Worm (Caenorhabditis elegans) whole organism, late embryonic: ENCODE results near the gene sek-1.

ENCODE experiments used
- C08G9.2 ChIP-seq: sonication (generic microtip); optimal IDR thresholded peaks from 2 replicates; lab custom pipeline; 2016; ENCODE audit warnings: mild to moderate bottlenecking, missing genetic modification characterization, moderate library complexity, missing compliant biosample characterization
- K02D7.2 ChIP-seq: sonication (generic microtip); optimal IDR thresholded peaks from 2 replicates; lab custom pipeline; 2017; ENCODE audit warnings: mild to moderate bottlenecking, missing genetic modification characterization, missing compliant biosample characterization
- K09A11.1 ChIP-seq: sonication (generic microtip); optimal IDR thresholded peaks from 2 replicates; lab custom pipeline; 2017; ENCODE audit warnings: antibody characterized with exemption, mild to moderate bottlenecking, missing genetic modification characterization, missing compliant biosample characterization; ENCODE audit not compliant: insufficient read depth
- T23F11.4 ChIP-seq: fragments of 200-800 bp; sonication (Bioruptor generic); optimal IDR thresholded peaks from 2 replicates; lab custom pipeline; 2018; ENCODE audit warnings: mild to moderate bottlenecking, missing genetic modification characterization, missing compliant biosample characterization
- Y22D7AL.16 ChIP-seq: sonication (generic microtip); optimal IDR thresholded peaks from 2 replicates; lab custom pipeline; 2016; ENCODE audit warnings: missing genetic modification characterization, missing compliant biosample characterization
- ahr-1 ChIP-seq: sonication (generic microtip); optimal IDR thresholded peaks from 2 replicates; lab custom pipeline; 2016; ENCODE audit warnings: missing genetic modification characterization, missing compliant biosample characterization
- ceh-18 ChIP-seq: sonication (generic microtip); optimal IDR thresholded peaks from 2 replicates; lab custom pipeline; 2016; ENCODE audit warnings: missing genetic modification characterization, missing compliant biosample characterization
- ceh-19 ChIP-seq: fragments of 200-800 bp; sonication (Bioruptor generic); optimal IDR thresholded peaks from 2 replicates; lab custom pipeline; 2018; ENCODE audit warnings: mild to moderate bottlenecking, missing genetic modification characterization, missing compliant biosample characterization
- ceh-2 ChIP-seq: sonication (generic microtip); optimal IDR thresholded peaks from 2 replicates; lab custom pipeline; 2016; ENCODE audit warnings: missing genotype, missing genetic modification characterization, missing compliant biosample characterization
- ceh-30 ChIP-seq: fragments of 150-350 bp; optimal IDR thresholded peaks from 2 replicates; lab custom pipeline; 2014; ENCODE audit warnings: missing biosample characterization, missing genetic modification characterization
- ceh-31 ChIP-seq: sonication (generic microtip); optimal IDR thresholded peaks from 2 replicates; lab custom pipeline; 2016; ENCODE audit warnings: missing genetic modification characterization, missing compliant biosample characterization
- ceh-34 ChIP-seq: sonication (generic microtip); optimal IDR thresholded peaks from 2 replicates; lab custom pipeline; 2016; ENCODE audit warnings: mild to moderate bottlenecking, missing genetic modification characterization, missing compliant biosample characterization
- ceh-9 ChIP-seq: sonication (generic microtip); optimal IDR thresholded peaks from 2 replicates; lab custom pipeline; 2016; ENCODE audit warnings: mild to moderate bottlenecking, missing genetic modification characterization, inconsistent platforms, missing compliant biosample characterization
- dmd-4 ChIP-seq: sonication (generic microtip); optimal IDR thresholded peaks from 2 replicates; lab custom pipeline; 2016; ENCODE audit warnings: borderline replicate concordance, missing genetic modification characterization, missing compliant biosample characterization
- elt-2 ChIP-seq: sonication (generic microtip); optimal IDR thresholded peaks from 2 replicates; lab custom pipeline; 2016; ENCODE audit warnings: missing genetic modification reagents, missing genetic modification characterization, missing compliant biosample characterization
- elt-4 ChIP-seq: sonication (generic microtip); optimal IDR thresholded peaks from 2 replicates; lab custom pipeline; 2016; ENCODE audit warnings: missing genetic modification characterization, missing compliant biosample characterization
- ets-4 ChIP-seq: sonication (generic microtip); optimal IDR thresholded peaks from 2 replicates; lab custom pipeline; 2016; ENCODE audit warnings: missing genetic modification characterization, missing compliant biosample characterization
- eyg-1 ChIP-seq: sonication (generic microtip); optimal IDR thresholded peaks from 2 replicates; lab custom pipeline; 2016; ENCODE audit warnings: missing genotype, missing genetic modification characterization, missing compliant biosample characterization
- fax-1 ChIP-seq: sonication (generic microtip); optimal IDR thresholded peaks from 2 replicates; lab custom pipeline; 2016; ENCODE audit warnings: missing genotype, missing genetic modification characterization, missing compliant biosample characterization
- fkh-6 ChIP-seq: sonication (generic microtip); optimal IDR thresholded peaks from 2 replicates; lab custom pipeline; 2016; ENCODE audit warnings: missing genetic modification characterization, missing compliant biosample characterization
- gmeb-2 ChIP-seq: sonication (generic microtip); optimal IDR thresholded peaks from 2 replicates; lab custom pipeline; 2016; ENCODE audit warnings: missing genetic modification characterization, inconsistent platforms, missing compliant biosample characterization
- hlh-13 ChIP-seq: fragments of 200-800 bp; sonication (Bioruptor generic); optimal IDR thresholded peaks from 2 replicates; lab custom pipeline; 2018; ENCODE audit warnings: mild to moderate bottlenecking, missing genetic modification characterization, missing compliant biosample characterization
- hlh-30 ChIP-seq: sonication (generic microtip); optimal IDR thresholded peaks from 2 replicates; lab custom pipeline; 2017; ENCODE audit warnings: antibody characterized with exemption, missing genetic modification characterization, missing compliant biosample characterization; ENCODE audit not compliant: insufficient read depth
- hlh-6 ChIP-seq: sonication (generic microtip); optimal IDR thresholded peaks from 2 replicates; lab custom pipeline; 2016; ENCODE audit warnings: missing genotype, missing genetic modification characterization, missing compliant biosample characterization
- hlh-8 ChIP-seq: sonication (generic microtip); optimal IDR thresholded peaks from 2 replicates; lab custom pipeline; 2016; ENCODE audit warnings: missing genotype, missing genetic modification characterization, missing compliant biosample characterization
- madf-2 ChIP-seq: sonication (generic microtip); optimal IDR thresholded peaks from 2 replicates; lab custom pipeline; 2017; ENCODE audit warnings: missing genetic modification characterization, missing compliant biosample characterization
- nfya-1 ChIP-seq: sonication (generic microtip); optimal IDR thresholded peaks from 2 replicates; lab custom pipeline; 2017; ENCODE audit warnings: missing genetic modification characterization, mild to moderate bottlenecking, missing compliant biosample characterization, antibody characterized with exemption, moderate library complexity
- nhr-11 ChIP-seq: fragments of 150-350 bp; optimal IDR thresholded peaks from 2 replicates; lab custom pipeline; 2014; ENCODE audit warnings: missing biosample characterization, missing genetic modification characterization
- nhr-232 ChIP-seq: sonication (generic microtip); optimal IDR thresholded peaks from 2 replicates; lab custom pipeline; 2016; ENCODE audit warnings: missing genetic modification characterization, missing compliant biosample characterization
- npax-4 ChIP-seq: sonication (generic microtip); optimal IDR thresholded peaks from 2 replicates; lab custom pipeline; 2016; ENCODE audit warnings: missing genetic modification characterization, missing compliant biosample characterization
- odd-2 ChIP-seq: sonication (generic microtip); optimal IDR thresholded peaks from 2 replicates; lab custom pipeline; 2017; ENCODE audit warnings: antibody characterized with exemption, mild to moderate bottlenecking, missing genetic modification characterization, missing compliant biosample characterization
- pat-9 ChIP-seq: fragments of 200-800 bp; sonication (Bioruptor generic); optimal IDR thresholded peaks from 2 replicates; lab custom pipeline; 2018; ENCODE audit warnings: mild to moderate bottlenecking, missing genetic modification characterization, moderate library complexity, missing compliant biosample characterization
- pha-2 ChIP-seq: sonication (generic microtip); optimal IDR thresholded peaks from 2 replicates; lab custom pipeline; 2017; ENCODE audit warnings: mild to moderate bottlenecking, missing genetic modification characterization, missing compliant biosample characterization
- pros-1 ChIP-seq: fragments of 150-350 bp; optimal IDR thresholded peaks from 2 replicates; lab custom pipeline; 2014; ENCODE audit warnings: missing biosample characterization, missing genetic modification reagents, missing genetic modification characterization
- ref-2 ChIP-seq: sonication (generic microtip); optimal IDR thresholded peaks from 2 replicates; lab custom pipeline; 2016; ENCODE audit warnings: missing genetic modification characterization, missing compliant biosample characterization
- rnt-1 ChIP-seq: sonication (generic microtip); optimal IDR thresholded peaks from 2 replicates; lab custom pipeline; 2016; ENCODE audit warnings: missing genetic modification characterization, missing compliant biosample characterization
- sdc-2 ChIP-seq: sonication (generic microtip); optimal IDR thresholded peaks from 2 replicates; lab custom pipeline; 2016; ENCODE audit warnings: missing genotype, missing genetic modification characterization, missing compliant biosample characterization
- sox-2 ChIP-seq: fragments of 200-800 bp; sonication (Bioruptor generic); IDR thresholded peaks from 2 replicates; pipeline ENCODE4 v1.3.6; 2022; ENCODE audit warnings: missing genetic modification reagents, missing genetic modification characterization, missing compliant biosample characterization
- tbx-2 ChIP-seq: sonication (generic microtip); optimal IDR thresholded peaks from 2 replicates; lab custom pipeline; 2016; ENCODE audit warnings: missing genetic modification characterization, missing compliant biosample characterization
- ttx-3 ChIP-seq: sonication (generic microtip); optimal IDR thresholded peaks from 2 replicates; lab custom pipeline; 2016; ENCODE audit warnings: missing genetic modification reagents, missing genetic modification characterization, missing compliant biosample characterization
- unc-42 ChIP-seq: sonication (generic microtip); optimal IDR thresholded peaks from 2 replicates; lab custom pipeline; 2016; ENCODE audit warnings: missing genotype, missing genetic modification characterization, missing compliant biosample characterization
- unc-55 ChIP-seq: sonication (generic microtip); optimal IDR thresholded peaks from 2 replicates; lab custom pipeline; 2017; ENCODE audit warnings: missing biosample characterization, missing genetic modification reagents, missing genetic modification characterization
- unc-86 ChIP-seq: sonication (generic microtip); optimal IDR thresholded peaks from 2 replicates; lab custom pipeline; 2016; ENCODE audit warnings: missing genetic modification characterization, missing compliant biosample characterization
- zip-5 ChIP-seq: sonication (generic microtip); optimal IDR thresholded peaks from 2 replicates; lab custom pipeline; 2016; ENCODE audit warnings: missing genetic modification characterization, missing compliant biosample characterization

sek-1 gene

DNA sequence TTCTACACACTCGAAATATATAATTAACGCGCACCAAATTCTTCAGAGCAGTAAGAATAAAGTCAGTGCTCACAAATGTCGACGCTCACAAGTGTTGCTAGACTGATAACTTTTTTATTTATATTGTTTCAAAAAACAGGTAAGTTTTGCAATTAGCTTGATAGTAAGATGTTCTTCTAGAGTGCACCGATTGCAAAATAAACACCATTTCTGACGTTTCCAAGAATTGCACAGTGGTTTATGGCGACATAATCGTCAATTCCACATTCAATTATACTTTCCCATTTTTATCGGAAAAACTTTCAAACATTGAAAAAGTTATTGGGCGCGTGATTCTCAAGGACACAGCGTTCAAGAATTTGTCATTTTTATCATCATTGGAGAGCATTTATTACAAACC is 16.2 kb upstream of the sek-1 start:
- TF ChIP-seq tbx-2 (tag; lab: Kevin White, UChicago) (no peak), ceh-9 (tag; lab: Kevin White, UChicago) (no peak), zip-5 (tag; lab: Kevin White, UChicago) (no peak), ceh-34 (tag; lab: Kevin White, UChicago) (no peak), hlh-13 (GFP tag; lab: Kevin White, UChicago) (no peak), npax-4 (tag; lab: Kevin White, UChicago) (no peak), unc-86 (tag; lab: Kevin White, UChicago) (no peak), ceh-2 (tag; lab: Kevin White, UChicago) (no peak), T23F11.4 (GFP tag; lab: Kevin White, UChicago) (no peak), ahr-1 (tag; lab: Kevin White, UChicago) (no peak), madf-2 (tag; lab: Kevin White, UChicago) (no peak), ets-4 (tag; lab: Kevin White, UChicago) (no peak), pha-2 (tag; lab: Kevin White, UChicago) (no peak), K09A11.1 (tag; lab: Kevin White, UChicago) (no peak), fax-1 (no peak), C08G9.2 (tag; lab: Kevin White, UChicago) (no peak), hlh-30 (tag; lab: Kevin White, UChicago) (no peak), ttx-3 (tag; lab: Kevin White, UChicago) (no peak), odd-2 (no peak), ref-2 (tag; lab: Kevin White, UChicago) (no peak)

ce11 chrX:7808388-7808787 is 8.1 kb upstream of the sek-1 start:
- no peak for TF ChIP-seq unc-86 (tag; lab: Kevin White, UChicago)
- no peak for TF ChIP-seq K02D7.2
- no peak for TF ChIP-seq elt-4 (tag; lab: Kevin White, UChicago)
- no peak for TF ChIP-seq hlh-6 (tag; lab: Kevin White, UChicago)
- no peak for TF ChIP-seq K09A11.1 (tag; lab: Kevin White, UChicago)
- no peak for TF ChIP-seq Y22D7AL.16

ce11 chrX:7809352-7810196 is 7.0 kb upstream of the sek-1 start:
- TF ChIP-seq hlh-8 (tag; lab: Kevin White, UChicago) (peak; percentile 23), rnt-1 (peak; percentile 30), Y22D7AL.16 (no peak), pat-9 (peak; percentile 5), ceh-31 (tag; lab: Kevin White, UChicago) (peak; percentile 64), nhr-11 (tag; lab: Kevin White, UChicago) (no peak), elt-2 (tag; lab: Kevin White, UChicago) (peak; percentile 20), dmd-4 (tag; lab: Kevin White, UChicago) (no peak), ceh-2 (tag; lab: Kevin White, UChicago) (peak; percentile 39), unc-42 (tag; lab: Kevin White, UChicago) (peak; percentile 34), tbx-2 (tag; lab: Kevin White, UChicago) (peak; percentile 73), ttx-3 (tag; lab: Kevin White, UChicago) (no peak), nhr-232 (tag; lab: Kevin White, UChicago) (no peak), unc-55 (GFP tag; lab: Kevin White, UChicago) (peak; percentile 74), fkh-6 (tag; lab: Kevin White, UChicago) (peak; percentile 2), hlh-6 (tag; lab: Kevin White, UChicago) (no peak), eyg-1 (tag; lab: Kevin White, UChicago) (no peak), ceh-30 (tag; lab: Kevin White, UChicago) (peak; percentile 64), sdc-2 (tag; lab: Kevin White, UChicago) (peak; percentile 5), nfya-1 (tag; lab: Kevin White, UChicago) (peak; percentile 68), pros-1 (peak; percentile 41), gmeb-2 (tag; lab: Kevin White, UChicago) (no peak), madf-2 (tag; lab: Kevin White, UChicago) (peak; percentile 17), sox-2 (no peak), hlh-30 (tag; lab: Kevin White, UChicago) (peak; percentile 62), ceh-34 (tag; lab: Kevin White, UChicago) (no peak), ceh-19 (GFP tag; lab: Kevin White, UChicago) (peak; percentile 48), ceh-18 (tag; lab: Kevin White, UChicago) (peak; percentile 26)
